Worm (Caenorhabditis elegans): ENCODE measurements around the gene rpn-13.

rpn-13 gene

DNA sequence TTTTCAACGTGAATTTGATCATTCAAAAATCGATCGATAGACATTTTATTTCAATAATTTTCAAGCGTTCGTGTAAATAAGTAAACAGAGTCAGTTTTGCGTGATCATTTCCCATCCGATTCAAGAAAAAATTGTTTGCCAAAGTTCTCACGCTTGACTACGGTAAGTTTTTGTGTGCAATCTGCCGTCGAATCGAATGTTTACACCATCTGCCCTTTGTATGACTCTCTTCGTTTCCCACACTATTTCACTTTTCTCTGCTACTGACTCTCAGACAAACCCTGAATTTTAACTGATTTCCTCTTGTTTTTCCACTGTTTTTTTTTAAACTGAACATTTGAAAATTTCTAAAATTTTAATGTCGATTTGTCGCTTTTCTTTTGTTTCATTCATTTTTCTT is 3.0 kb upstream of the rpn-13 start (continued):
- TF ChIP-seq ztf-22 (GFP tag; optimal IDR thresholded peaks at IDR 0.05) (no peak), gei-17 (GFP tag; optimal IDR thresholded peaks at IDR 0.05) (no peak), ztf-25 (GFP tag; IDR thresholded peaks at IDR 0.05) (no peak), F52B5.7 (tag; optimal IDR thresholded peaks at IDR 0.05) (no peak), cebp-2 (GFP tag; IDR thresholded peaks at IDR 0.05) (no peak), snpc-3.4 (tag; optimal IDR thresholded peaks at IDR 0.05) (no peak), Y56A3A.18 (GFP tag; IDR thresholded peaks at IDR 0.05) (no peak), snpc-1.3 (tag; optimal IDR thresholded peaks at IDR 0.05; ENCODE audit: insufficient read depth) (no peak), madf-8 (GFP tag; conservative IDR thresholded peaks at IDR 0.05) (no peak; the same call in 1 of the 2 replicates), Y67H2A.10 (GFP tag; conservative IDR thresholded peaks at IDR 0.05) (no peak), tlf-1 (GFP tag; optimal IDR thresholded peaks at IDR 0.05) (peak; percentile 54), F37B4.10 (GFP tag; IDR thresholded peaks at IDR 0.05) (no peak), repo-1 (tag; optimal IDR thresholded peaks at IDR 0.05) (peak; percentile 63), madf-10 (tag; optimal IDR thresholded peaks at IDR 0.05) (peak; percentile 37), rcor-1 (GFP tag; IDR thresholded peaks at IDR 0.05) (peak; percentile 73), unc-62 (GFP tag; optimal IDR thresholded peaks at IDR 0.05) (no peak), ztf-28 (GFP tag; IDR thresholded peaks at IDR 0.05) (no peak), hsf-1 (GFP tag; IDR thresholded peaks at IDR 0.05) (peak; percentile 47; the same call in 1 of the 2 replicates), F23B12.7 (tag; optimal IDR thresholded peaks at IDR 0.05; ENCODE audit: insufficient read depth) (peak; percentile 41), dpff-1 (tag; optimal IDR thresholded peaks at IDR 0.05) (no peak), ceh-91 (GFP tag; IDR thresholded peaks at IDR 0.05) (peak; percentile 66), dpl-1 (GFP tag; optimal IDR thresholded peaks at IDR 0.05) (peak; percentile 17), T26A5.8 (tag; optimal IDR thresholded peaks at IDR 0.05) (no peak), hlh-12 (tag; optimal IDR thresholded peaks at IDR 0.05) (no peak), let-607 (tag; optimal IDR thresholded peaks at IDR 0.05) (peak in 1 of 2 experiments; percentile 11), K12H6.12 (tag; optimal IDR thresholded peaks at IDR 0.05) (peak; percentile 80), Y95B8A.8 (GFP tag; IDR thresholded peaks at IDR 0.05) (no peak), lin-40 (tag; optimal IDR thresholded peaks at IDR 0.05) (peak; percentile 76), aptf-3 (GFP tag; IDR thresholded peaks at IDR 0.05) (no peak), lsy-27 (tag; optimal IDR thresholded peaks at IDR 0.05; ENCODE audit: borderline replicate concordance, insufficient read depth) (no peak), F57A8.1 (GFP tag; optimal IDR thresholded peaks at IDR 0.05) (no peak), ceh-27 (GFP tag; optimal IDR thresholded peaks at IDR 0.05) (peak; percentile 72), dox-1 (GFP tag; IDR thresholded peaks at IDR 0.05) (peak; percentile 84), nhr-80 (tag; optimal IDR thresholded peaks at IDR 0.05) (peak; percentile 47)

DNA sequence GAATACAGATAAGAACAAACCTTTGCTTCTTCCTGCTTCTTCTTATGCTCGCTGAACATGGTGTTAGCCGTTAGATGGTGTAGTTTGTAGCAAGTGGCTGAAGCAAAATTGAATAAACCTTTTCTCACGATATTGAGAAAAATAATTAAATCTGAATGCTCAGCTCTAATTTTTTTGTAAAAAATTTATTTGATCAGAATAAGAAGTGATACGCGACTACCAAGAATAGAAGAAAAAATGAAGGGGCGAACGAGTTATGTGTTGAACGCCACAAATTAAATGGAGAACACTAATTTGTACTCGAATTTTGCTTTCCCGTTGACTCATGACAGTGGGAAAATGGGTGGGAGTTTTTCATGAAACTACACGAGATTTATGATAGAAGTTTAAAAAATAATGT is 1.5 kb upstream of the rpn-13 start, which contains the start of gene C56G2.9:
C56G2.9 (minus strand) TSS at position 101 of the 400 bp plus-strand sequence.
- TF ChIP-seq him-1 (tag; optimal IDR thresholded peaks at IDR 0.05) = no peak
- no peak for TF ChIP-seq lin-40 (tag; optimal IDR thresholded peaks at IDR 0.05)
- TF ChIP-seq dpff-1 (tag; optimal IDR thresholded peaks at IDR 0.05) = no peak
- no peak for TF ChIP-seq madf-8 (GFP tag; conservative IDR thresholded peaks at IDR 0.05)
- TF ChIP-seq die-1 (tag; optimal IDR thresholded peaks at IDR 0.05) = no peak
- no peak for TF ChIP-seq attf-5 (GFP tag; optimal IDR thresholded peaks at IDR 0.05)
- TF ChIP-seq mel-28 (tag; optimal IDR thresholded peaks at IDR 0.05; ENCODE audit: borderline replicate concordance) = no peak
- TF ChIP-seq bed-1 (GFP tag; IDR thresholded peaks at IDR 0.05) = no peak
- TF ChIP-seq lag-1 (GFP tag; IDR thresholded peaks at IDR 0.05) = no peak

Measured in whole organism, young adult.